Fruit fly (Drosophila melanogaster): Measurements from ENCODE around the gene MED1.

Gene MED1

dm6 chr3L:21644607-21645006 is 10.4 kb upstream of the MED1 start, which contains the start of gene CG43980 (continued):
- TF ChIP-seq Dad (GFP tag; optimal IDR thresholded peaks at IDR 0.05) = no peak
- no peak for TF ChIP-seq peb (GFP tag; IDR thresholded peaks at IDR 0.05)
- TF ChIP-seq CG12769 (tag; optimal IDR thresholded peaks at IDR 0.05) = peak; percentile 34
- peak; percentile 72; the same call in 2 of the 4 replicates for TF ChIP-seq chinmo (GFP tag; IDR thresholded peaks at IDR 0.05; ENCODE audit: partially characterized antibody)
- peak; percentile 5 for TF ChIP-seq sd (tag; optimal IDR thresholded peaks at IDR 0.05)
- TF ChIP-seq mirr (GFP tag; optimal IDR thresholded peaks at IDR 0.05) = no peak
- no peak for TF ChIP-seq pros (GFP tag; optimal IDR thresholded peaks at IDR 0.05)

- TF ChIP-seq Hr39 (optimal IDR thresholded peaks at IDR 0.05) (peak; percentile 1), ranshi (GFP tag; IDR thresholded peaks at IDR 0.05) (no peak), Med (GFP tag) (peak; percentile 68), BEAF-32 (GFP tag; optimal IDR thresholded peaks at IDR 0.05) (no peak), CG8944 (GFP tag; optimal IDR thresholded peaks at IDR 0.05) (no peak), CG11696 (GFP tag; IDR thresholded peaks at IDR 0.05) (no peak), Rx (GFP tag; IDR thresholded peaks at IDR 0.05) (no peak), CG2202 (tag; optimal IDR thresholded peaks at IDR 0.05) (no peak), CG11456 (GFP tag; IDR thresholded peaks at IDR 0.05) (no peak)
Measured at dm6 chr3L:21644176-21644575, 9.9 kb upstream of the MED1 start.

- no peak for TF ChIP-seq crol (GFP tag; IDR thresholded peaks at IDR 0.05)
- peak; percentile 56 for TF ChIP-seq kni (GFP tag; optimal IDR thresholded peaks at IDR 0.05)
- TF ChIP-seq tll (GFP tag; optimal IDR thresholded peaks at IDR 0.05) = peak in 1 of 2 experiments; percentile 23
- TF ChIP-seq Kr (GFP tag; optimal IDR thresholded peaks at IDR 0.05) = peak; percentile 25
- TF ChIP-seq CG18764 (GFP tag; optimal IDR thresholded peaks at IDR 0.05) = no peak
- no peak for TF ChIP-seq ttk (GFP tag; IDR thresholded peaks at IDR 0.05)
- peak; percentile 50 for TF ChIP-seq CG7745 (tag; optimal IDR thresholded peaks at IDR 0.05)
- no peak for TF ChIP-seq CkIIα-i1 (GFP tag; IDR thresholded peaks at IDR 0.05)
- no peak for TF ChIP-seq sima (GFP tag; optimal IDR thresholded peaks at IDR 0.05)
- TF ChIP-seq pfk (GFP tag; optimal IDR thresholded peaks at IDR 0.05) = peak; percentile 51
- 0 out of 2 replicates have a peak, but pooled peaks have one; percentile 8 for TF ChIP-seq al (GFP tag; IDR thresholded peaks at IDR 0.05)
- TF ChIP-seq grn (GFP tag; optimal IDR thresholded peaks at IDR 0.05) = peak; percentile 90
- peak; percentile 34 for TF ChIP-seq sd (tag; optimal IDR thresholded peaks at IDR 0.05)
- peak; percentile 68 for TF ChIP-seq D (optimal IDR thresholded peaks at IDR 0.05)
- TF ChIP-seq D (GFP tag; optimal IDR thresholded peaks at IDR 0.05) = no peak
- no peak for TF ChIP-seq unc-4 (GFP tag; IDR thresholded peaks at IDR 0.05; ENCODE audit: partially characterized antibody)
- no peak for TF ChIP-seq CG17359 (tag; optimal IDR thresholded peaks at IDR 0.05)
- TF ChIP-seq zen (tag; optimal IDR thresholded peaks at IDR 0.05) = peak; percentile 43
- TF ChIP-seq CG7556 (GFP tag; optimal IDR thresholded peaks at IDR 0.05) = no peak
- no peak for TF ChIP-seq ewg (GFP tag; optimal IDR thresholded peaks at IDR 0.05)
Measured at dm6 chr3L:21642908-21643572, 8.8 kb upstream of the MED1 start.

DNA sequence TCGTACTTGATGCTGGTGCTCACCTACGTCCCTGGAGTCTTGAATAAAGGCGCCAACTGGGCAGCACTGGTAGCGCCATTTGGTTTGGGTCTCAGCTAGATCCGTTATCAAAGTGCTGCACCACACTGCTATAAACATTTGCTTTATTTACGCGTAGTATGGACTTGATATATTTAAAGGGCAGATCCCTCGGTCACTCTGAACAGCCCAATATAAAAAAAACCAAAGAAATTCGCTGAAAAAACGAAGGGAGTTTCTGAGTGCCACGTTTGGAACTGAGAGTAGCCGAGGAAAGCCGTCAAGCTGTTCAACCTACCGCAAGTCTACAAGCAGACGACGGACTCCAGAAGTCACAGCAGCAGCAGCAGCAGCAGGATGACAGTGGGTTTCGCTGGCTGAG is 6.6 kb upstream of the MED1 start, which contains the start of gene Atox1:
Gene Atox1 (plus strand): TSS at position 181 of the 400 bp plus-strand sequence.
- TF ChIP-seq zfh1 (GFP tag; IDR thresholded peaks at IDR 0.05) (0 out of 3 replicates have a peak, but pooled peaks have one; percentile 41), Ets97D (GFP tag; optimal IDR thresholded peaks at IDR 0.05) (peak; percentile 96), CG10543 (GFP tag; optimal IDR thresholded peaks at IDR 0.05) (peak; percentile 58), Deaf1 (tag; optimal IDR thresholded peaks at IDR 0.05) (peak; percentile 36), Xrp1 (GFP tag; IDR thresholded peaks at IDR 0.05) (no peak), Oli (tag; optimal IDR thresholded peaks at IDR 0.05) (no peak), zen (tag; optimal IDR thresholded peaks at IDR 0.05) (peak; percentile 47), CG9876 (GFP tag; optimal IDR thresholded peaks at IDR 0.05) (peak; percentile 5), lbe (GFP tag; optimal IDR thresholded peaks at IDR 0.05) (no peak), kay (GFP tag; optimal IDR thresholded peaks at IDR 0.05) (no peak), CG8478 (optimal IDR thresholded peaks at IDR 0.05) (no peak), CG12299 (tag; optimal IDR thresholded peaks at IDR 0.05) (no peak), Hr39 (optimal IDR thresholded peaks at IDR 0.05) (no peak), CG6683 (GFP tag; optimal IDR thresholded peaks at IDR 0.05) (peak; percentile 22), CG14710 (tag; optimal IDR thresholded peaks at IDR 0.05) (peak; percentile 65)
